Worm (Caenorhabditis elegans): ENCODE data around the gene Y116A8C.10.

ce11 chrIV:16926558-16926957 lies 12.3 kb downstream of the Y116A8C.10 start:
- TF ChIP-seq ama-1 (optimal IDR thresholded peaks at IDR 0.05) (no peak), tbx-37 (GFP tag; conservative IDR thresholded peaks at IDR 0.05) (no peak), ceh-13 (GFP tag; optimal IDR thresholded peaks at IDR 0.05) (no peak), hmg-4 (GFP tag; optimal IDR thresholded peaks at IDR 0.05) (no peak), ets-7 (tag; optimal IDR thresholded peaks at IDR 0.05) (no peak)

Measured in whole organism, early embryonic.